Fruit fly (Drosophila melanogaster): ENCODE data around the gene CG10163.

CG10163 gene

DNA sequence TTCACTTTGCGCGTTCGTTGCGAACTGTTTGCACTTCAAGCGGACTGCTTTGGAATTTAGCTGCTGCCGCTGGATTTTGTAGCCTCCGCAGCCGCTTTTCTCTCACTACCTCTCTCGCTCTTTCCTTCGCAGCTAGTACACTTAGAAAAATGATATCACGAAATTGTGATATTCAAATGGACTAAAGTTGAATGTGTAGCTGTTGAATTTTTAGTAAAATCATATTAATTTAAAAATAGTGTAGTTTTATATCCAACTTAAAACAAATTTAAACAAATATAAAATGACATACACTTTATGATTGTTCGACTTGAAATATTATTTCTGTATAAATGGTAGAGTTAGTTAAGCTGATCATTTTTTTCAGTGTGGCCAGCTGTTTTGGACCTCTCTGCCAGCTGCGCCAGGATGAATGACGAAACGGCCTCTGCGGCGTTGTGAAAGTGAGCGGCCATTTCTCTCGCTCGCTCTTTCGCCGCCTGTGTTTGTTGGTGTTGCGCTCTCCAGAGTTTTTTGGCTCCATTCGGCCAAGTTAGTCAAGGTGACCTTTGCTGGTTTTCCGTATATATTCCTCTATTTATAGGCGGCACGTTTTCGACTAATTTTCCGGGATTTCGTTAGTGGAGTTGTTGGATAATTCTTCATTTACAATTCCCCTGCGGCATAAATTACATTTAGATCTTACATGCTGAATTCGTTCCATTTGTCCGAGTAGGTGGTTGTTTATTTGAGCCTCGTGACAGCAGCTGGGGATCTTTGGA lies 4.3 kb upstream of the CG10163 start, which contains the start of gene Ldh (continued):
- peak; percentile 97 for TF ChIP-seq Fer1 (GFP tag; optimal IDR thresholded peaks at IDR 0.05)
- TF ChIP-seq HHEX (GFP tag; optimal IDR thresholded peaks at IDR 0.05), result peak; percentile 93
- peak; percentile 92 for TF ChIP-seq slbo (GFP tag; IDR thresholded peaks at IDR 0.05)
- TF ChIP-seq CG8290 (GFP tag; optimal IDR thresholded peaks at IDR 0.05), result peak; percentile 95
- TF ChIP-seq CG8290 (tag; optimal IDR thresholded peaks at IDR 0.05), result peak; percentile 64 to 88
- TF ChIP-seq CG10209 (GFP tag; optimal IDR thresholded peaks at IDR 0.05), result peak; percentile 96
- TF ChIP-seq CG17186 (GFP tag; optimal IDR thresholded peaks at IDR 0.05), result peak; percentile 61
- peak; percentile 75 for TF ChIP-seq CG9609 (GFP tag; optimal IDR thresholded peaks at IDR 0.05)
- peak; percentile 95 for TF ChIP-seq ATbp (GFP tag; optimal IDR thresholded peaks at IDR 0.05)
- peak in 1 of 2 experiments; percentile 96 for TF ChIP-seq eve (GFP tag; optimal IDR thresholded peaks at IDR 0.05)
- peak; percentile 98 for TF ChIP-seq CoRest (tag; optimal IDR thresholded peaks at IDR 0.05)
- TF ChIP-seq CG17385 (GFP tag; optimal IDR thresholded peaks at IDR 0.05), result peak; percentile 93
- peak; percentile 88 for TF ChIP-seq al (GFP tag; IDR thresholded peaks at IDR 0.05)
- TF ChIP-seq CG6689 (GFP tag; IDR thresholded peaks at IDR 0.05), result peak; percentile 95
- peak; percentile 87 for TF ChIP-seq wdn (GFP tag; IDR thresholded peaks at IDR 0.05)
- TF ChIP-seq tio (GFP tag; optimal IDR thresholded peaks at IDR 0.05), result peak; percentile 94
- peak; percentile 83 for TF ChIP-seq otp (GFP tag; IDR thresholded peaks at IDR 0.05)
- TF ChIP-seq jigr1 (GFP tag; IDR thresholded peaks at IDR 0.05), result peak; percentile 58; the same call in 1 of the 3 replicates
- peak; percentile 84 for TF ChIP-seq ap (GFP tag; IDR thresholded peaks at IDR 0.05)
- peak; percentile 87 for TF ChIP-seq Max (GFP tag; optimal IDR thresholded peaks at IDR 0.05)
- TF ChIP-seq bab2 (GFP tag; optimal IDR thresholded peaks at IDR 0.05), result peak; percentile 90
- peak; percentile 86 for TF ChIP-seq CG30431 (GFP tag; optimal IDR thresholded peaks at IDR 0.05)
- no peak for TF ChIP-seq CG14860 (GFP tag; IDR thresholded peaks at IDR 0.05; ENCODE audit: partially characterized antibody)
- TF ChIP-seq CG6854 (GFP tag; optimal IDR thresholded peaks at IDR 0.05), result peak; percentile 93
- peak; percentile 87 for TF ChIP-seq CG14667 (GFP tag; IDR thresholded peaks at IDR 0.05)
- peak; percentile 81 for TF ChIP-seq ase (GFP tag; IDR thresholded peaks at IDR 0.05)
- TF ChIP-seq NK7.1 (GFP tag; optimal IDR thresholded peaks at IDR 0.05), result peak; percentile 78
- TF ChIP-seq ftz-f1 (GFP tag; optimal IDR thresholded peaks at IDR 0.05), result no peak
- peak; percentile 97 for TF ChIP-seq vvl (GFP tag; IDR thresholded peaks at IDR 0.05)
- peak; percentile 81 for TF ChIP-seq chm (GFP tag; IDR thresholded peaks at IDR 0.05)
- TF ChIP-seq CG12219 (GFP tag; optimal IDR thresholded peaks at IDR 0.05), result peak; percentile 92
- TF ChIP-seq ssp (GFP tag; IDR thresholded peaks at IDR 0.05), result peak; percentile 84
- peak; percentile 95 for TF ChIP-seq lmd (GFP tag; IDR thresholded peaks at IDR 0.05)
- no peak for TF ChIP-seq her (GFP tag; optimal IDR thresholded peaks at IDR 0.05)
- peak; percentile 77 for TF ChIP-seq Adf1 (GFP tag; IDR thresholded peaks at IDR 0.05)
- TF ChIP-seq rib (GFP tag; IDR thresholded peaks at IDR 0.05), result peak; percentile 63; the same call in 1 of the 2 replicates
- peak in 1 of 2 experiments; percentile 98 for TF ChIP-seq Eip74EF (GFP tag; optimal IDR thresholded peaks at IDR 0.05)
- TF ChIP-seq eyg (GFP tag; optimal IDR thresholded peaks at IDR 0.05), result peak; percentile 54
- peak; percentile 95 for TF ChIP-seq CG10267 (tag; optimal IDR thresholded peaks at IDR 0.05)
- TF ChIP-seq CG15601 (tag; optimal IDR thresholded peaks at IDR 0.05), result peak; percentile 96
- TF ChIP-seq hbn (GFP tag; IDR thresholded peaks at IDR 0.05; ENCODE audit: partially characterized antibody), result no peak
- peak; percentile 79 for TF ChIP-seq ken (GFP tag; IDR thresholded peaks at IDR 0.05)
- TF ChIP-seq pum (GFP tag; optimal IDR thresholded peaks at IDR 0.05), result peak; percentile 83
- TF ChIP-seq CG4360 (GFP tag; IDR thresholded peaks at IDR 0.05), result peak; percentile 65
- TF ChIP-seq B-H2 (GFP tag; optimal IDR thresholded peaks at IDR 0.05), result peak; percentile 95
- no peak for TF ChIP-seq dati (GFP tag; IDR thresholded peaks at IDR 0.05)
- peak; percentile 90 for TF ChIP-seq CG10431 (GFP tag; optimal IDR thresholded peaks at IDR 0.05)
- TF ChIP-seq Nf-YB (GFP tag; optimal IDR thresholded peaks at IDR 0.05), result peak; percentile 88
- TF ChIP-seq CG11247 (GFP tag; IDR thresholded peaks at IDR 0.05), result peak; percentile 83
- peak; percentile 89 for TF ChIP-seq CG3065 (GFP tag; optimal IDR thresholded peaks at IDR 0.05)
